Worm (Caenorhabditis elegans) whole organism, L3 larva: ENCODE measurements around the gene F45G2.8.

Source experiments
- R02D3.7 ChIP-seq: fragments of 150-350 bp; optimal IDR thresholded peaks from 2 replicates; lab custom pipeline; 2014; ENCODE audit warnings: missing biosample characterization, missing genetic modification characterization
- ZK546.5 ChIP-seq: sonication (generic microtip); optimal IDR thresholded peaks from 2 replicates; lab custom pipeline; 2017; ENCODE audit warnings: missing biosample characterization, missing genetic modification characterization
- aly-2 ChIP-seq: fragments of 150-350 bp; optimal IDR thresholded peaks from 2 replicates; lab custom pipeline; 2014; ENCODE audit warnings: missing biosample characterization, missing genetic modification characterization
- ceh-16 ChIP-seq: sonication (generic microtip); optimal IDR thresholded peaks from 2 replicates; lab custom pipeline; 2017; ENCODE audit warnings: missing biosample characterization, missing genetic modification characterization
- ceh-28 ChIP-seq: fragments of 150-350 bp; optimal IDR thresholded peaks from 2 replicates; lab custom pipeline; 2014; ENCODE audit warnings: missing biosample characterization, missing genetic modification reagents, missing genetic modification characterization
- ceh-9 ChIP-seq: sonication (generic microtip); optimal IDR thresholded peaks from 2 replicates; lab custom pipeline; 2018; ENCODE audit warnings: missing biosample characterization, missing genetic modification characterization
- daf-12 ChIP-seq: fragments of 150-350 bp; optimal IDR thresholded peaks from 2 replicates; lab custom pipeline; 2014; ENCODE audit warnings: missing biosample characterization, missing genetic modification reagents, missing genetic modification characterization
- egl-27 ChIP-seq: sonication (generic microtip); optimal IDR thresholded peaks from 4 replicates; lab custom pipeline; 2017; ENCODE audit warnings: missing biosample characterization, missing genetic modification reagents, missing genetic modification characterization
- egl-5 ChIP-seq: fragments of 150-350 bp; optimal IDR thresholded peaks from 2 replicates; lab custom pipeline; 2017; ENCODE audit warnings: missing biosample characterization, missing genetic modification reagents, missing genetic modification characterization, inconsistent platforms
- elt-1 ChIP-seq: fragments of 150-350 bp; optimal IDR thresholded peaks from 2 replicates; lab custom pipeline; 2014; ENCODE audit warnings: missing biosample characterization, missing genetic modification characterization
- elt-2 ChIP-seq: sonication (generic microtip); optimal IDR thresholded peaks from 2 replicates; lab custom pipeline; 2016; ENCODE audit warnings: missing genetic modification reagents, mild to moderate bottlenecking, missing genetic modification characterization, missing compliant biosample characterization
- eor-1 ChIP-seq, 2 experiments: fragments of 150-350 bp; optimal IDR thresholded peaks; 2 replicates each; lab custom pipeline; 2014 to 2018; ENCODE audit warnings: missing biosample characterization in 2 of 2, missing genetic modification characterization in 2 of 2
- fkh-10 ChIP-seq: sonication (generic microtip); optimal IDR thresholded peaks from 2 replicates; lab custom pipeline; 2017; ENCODE audit warnings: missing biosample characterization, missing genetic modification reagents, missing genetic modification characterization
- fkh-2 ChIP-seq: fragments of 150-350 bp; optimal IDR thresholded peaks from 2 replicates; lab custom pipeline; 2014; ENCODE audit warnings: missing biosample characterization, missing genetic modification reagents, missing genetic modification characterization
- fos-1 ChIP-seq: fragments of 150-350 bp; optimal IDR thresholded peaks from 2 replicates; lab custom pipeline; 2014; ENCODE audit warnings: missing biosample characterization, missing genetic modification characterization
- hmg-11 ChIP-seq: sonication (generic microtip); optimal IDR thresholded peaks from 2 replicates; lab custom pipeline; 2016; ENCODE audit warnings: missing genetic modification characterization, missing compliant biosample characterization
- jun-1 ChIP-seq: fragments of 150-350 bp; optimal IDR thresholded peaks from 2 replicates; lab custom pipeline; 2014; ENCODE audit warnings: missing biosample characterization, missing genetic modification reagents, missing genetic modification characterization
- lin-15B ChIP-seq: fragments of 150-350 bp; optimal IDR thresholded peaks from 2 replicates; lab custom pipeline; 2014; ENCODE audit warnings: missing biosample characterization, missing genetic modification characterization
- lin-39 ChIP-seq: fragments of 150-350 bp; optimal IDR thresholded peaks from 2 replicates; lab custom pipeline; 2018; ENCODE audit warnings: missing biosample characterization, missing genetic modification reagents, missing genetic modification characterization
- lsy-12 ChIP-seq: sonication (generic microtip); optimal IDR thresholded peaks from 2 replicates; lab custom pipeline; 2016; ENCODE audit warnings: mild to moderate bottlenecking, missing genetic modification characterization, missing compliant biosample characterization
- mdl-1 ChIP-seq: fragments of 150-350 bp; optimal IDR thresholded peaks from 2 replicates; lab custom pipeline; 2014; ENCODE audit warnings: missing biosample characterization, missing genetic modification characterization
- nfya-1 ChIP-seq: sonication (generic microtip); optimal IDR thresholded peaks from 2 replicates; lab custom pipeline; 2017; ENCODE audit warnings: missing genetic modification characterization, mild to moderate bottlenecking, missing compliant biosample characterization, antibody characterized with exemption, moderate library complexity; ENCODE audit not compliant: insufficient read depth
- nhr-12 ChIP-seq: fragments of 150-350 bp; optimal IDR thresholded peaks from 2 replicates; lab custom pipeline; 2014; ENCODE audit warnings: missing biosample characterization, missing genetic modification characterization
- nhr-23 ChIP-seq: fragments of 150-350 bp; optimal IDR thresholded peaks from 2 replicates; lab custom pipeline; 2014; ENCODE audit warnings: missing biosample characterization, missing genetic modification reagents, missing genetic modification characterization
- nhr-237 ChIP-seq: fragments of 150-350 bp; optimal IDR thresholded peaks from 2 replicates; lab custom pipeline; 2014; ENCODE audit warnings: missing biosample characterization, missing genetic modification characterization
- nhr-25 ChIP-seq: sonication (generic microtip); optimal IDR thresholded peaks from 2 replicates; lab custom pipeline; 2017; ENCODE audit warnings: missing biosample characterization, missing genetic modification characterization
- nhr-43 ChIP-seq: sonication (generic microtip); optimal IDR thresholded peaks from 2 replicates; lab custom pipeline; 2016; ENCODE audit warnings: mild to moderate bottlenecking, missing genetic modification characterization, missing compliant biosample characterization; ENCODE audit not compliant: poor library complexity, severe bottlenecking
- nhr-67 ChIP-seq: fragments of 150-350 bp; optimal IDR thresholded peaks from 2 replicates; lab custom pipeline; 2014; ENCODE audit warnings: missing biosample characterization, missing genetic modification characterization
- nhr-76 ChIP-seq: fragments of 150-350 bp; sonication (generic microtip); optimal IDR thresholded peaks from 5 replicates; lab custom pipeline; 2014; ENCODE audit warnings: missing biosample characterization, missing genetic modification characterization
- nhr-77 ChIP-seq: fragments of 150-350 bp; optimal IDR thresholded peaks from 2 replicates; lab custom pipeline; 2014; ENCODE audit warnings: missing biosample characterization, missing genetic modification characterization
- pha-4 ChIP-seq: fragments of 150-350 bp; optimal IDR thresholded peaks from 2 replicates; lab custom pipeline; 2014; ENCODE audit warnings: missing biosample characterization, missing genetic modification reagents, missing genetic modification characterization
- sea-2 ChIP-seq: fragments of 150-350 bp; sonication (generic microtip); optimal IDR thresholded peaks from 4 replicates; lab custom pipeline; 2014; ENCODE audit warnings: missing biosample characterization, missing genetic modification reagents, missing genetic modification characterization
- skn-1 ChIP-seq: fragments of 150-350 bp; optimal IDR thresholded peaks from 2 replicates; lab custom pipeline; 2014; ENCODE audit warnings: missing biosample characterization, missing genetic modification characterization
- snpc-4 ChIP-seq: fragments of 150-350 bp; optimal IDR thresholded peaks from 2 replicates; lab custom pipeline; 2014; ENCODE audit warnings: missing biosample characterization, missing genetic modification characterization
- unc-39 ChIP-seq: sonication (generic microtip); optimal IDR thresholded peaks from 4 replicates; lab custom pipeline; 2017; ENCODE audit warnings: missing biosample characterization, missing genetic modification characterization
- zag-1 ChIP-seq: fragments of 150-350 bp; optimal IDR thresholded peaks from 2 replicates; lab custom pipeline; 2014; ENCODE audit warnings: missing biosample characterization, missing genetic modification characterization
- ztf-11 ChIP-seq: fragments of 150-350 bp; optimal IDR thresholded peaks from 2 replicates; lab custom pipeline; 2014; ENCODE audit warnings: missing biosample characterization, missing genetic modification characterization

Gene F45G2.8

ce11 chrIII:13455816-13456215, 20.3 kb upstream of the F45G2.8 start:
- TF ChIP-seq ztf-11 (tag; lab: Kevin White, UChicago): no peak
- no peak for TF ChIP-seq elt-1
- peak; percentile 34 for TF ChIP-seq fkh-10 (GFP tag; lab: Kevin White, UChicago)
- TF ChIP-seq hmg-11 (tag; lab: Kevin White, UChicago): peak; percentile 3
- TF ChIP-seq ceh-16: no peak
- no peak for TF ChIP-seq nhr-43
- peak; percentile 51 for TF ChIP-seq nfya-1 (tag; lab: Kevin White, UChicago)
- TF ChIP-seq fkh-2 (tag; lab: Kevin White, UChicago): no peak
- TF ChIP-seq pha-4: peak; percentile 47
- no peak for TF ChIP-seq nhr-67 (tag; lab: Kevin White, UChicago)
- peak; percentile 47 for TF ChIP-seq lin-15B (tag; lab: Kevin White, UChicago)
- peak; percentile 0 for TF ChIP-seq lin-39 (tag; lab: Kevin White, UChicago)
- no peak for TF ChIP-seq ZK546.5 (tag; lab: Kevin White, UChicago)
- TF ChIP-seq unc-39 (tag; lab: Kevin White, UChicago): no peak

ce11 chrIII:13455207-13455606, 19.7 kb upstream of the F45G2.8 start, which contains the start of gene cua-1:
Gene cua-1, minus strand, starts transcription at chrIII:13455307.
- TF ChIP-seq nhr-77 (tag; lab: Kevin White, UChicago) (no peak), ztf-11 (tag; lab: Kevin White, UChicago) (no peak), aly-2 (tag; lab: Kevin White, UChicago) (no peak), lin-15B (tag; lab: Kevin White, UChicago) (no peak), fkh-10 (GFP tag; lab: Kevin White, UChicago) (no peak), nhr-12 (tag; lab: Kevin White, UChicago) (no peak), nhr-76 (tag; lab: Kevin White, UChicago) (no peak), hmg-11 (tag; lab: Kevin White, UChicago) (no peak), R02D3.7 (tag; lab: Kevin White, UChicago) (no peak), daf-12 (tag; lab: Kevin White, UChicago) (no peak), egl-5 (no peak), nhr-23 (tag; lab: Kevin White, UChicago) (no peak), zag-1 (tag; lab: Kevin White, UChicago) (no peak), lin-39 (tag; lab: Kevin White, UChicago) (no peak), elt-1 (no peak), mdl-1 (tag; lab: Kevin White, UChicago) (no peak)

ce11 chrIII:13452824-13453223, 17.4 kb upstream of the F45G2.8 start:
- TF ChIP-seq elt-2 (tag; lab: Kevin White, UChicago) (peak; percentile 62), eor-1 (tag; optimal IDR thresholded peaks at IDR 0.05; lab: Kevin White, UChicago) (no peak)

ce11 chrIII:13439415-13439814, 3.9 kb upstream of the F45G2.8 start, which contains the start of gene ciao-2B:
Gene ciao-2B, minus strand, starts transcription at chrIII:13439544.
- peak; percentile 24 for TF ChIP-seq skn-1 (tag; lab: Kevin White, UChicago)
- no peak for TF ChIP-seq ceh-9
- TF ChIP-seq pha-4: peak; percentile 57
- TF ChIP-seq ZK546.5 (tag; lab: Kevin White, UChicago): no peak
- peak; percentile 44 for TF ChIP-seq nfya-1 (tag; lab: Kevin White, UChicago)
- peak; percentile 23 for TF ChIP-seq lin-15B (tag; lab: Kevin White, UChicago)
- TF ChIP-seq sea-2: no peak
- TF ChIP-seq ceh-28 (tag; lab: Kevin White, UChicago): peak; percentile 27
- TF ChIP-seq, all 47 proteins: peak for 5

ce11 chrIII:13436843-13437242, 1.4 kb upstream of the F45G2.8 start, which contains the start of gene F45G2.9:
Gene F45G2.9, minus strand, starts transcription at chrIII:13436943.
- TF ChIP-seq hmg-11 (tag; lab: Kevin White, UChicago): no peak
- no peak for TF ChIP-seq lsy-12
- no peak for TF ChIP-seq fos-1 (tag; lab: Kevin White, UChicago)
- no peak for TF ChIP-seq ceh-9
- TF ChIP-seq egl-5: no peak
- no peak for TF ChIP-seq ZK546.5 (tag; lab: Kevin White, UChicago)
- no peak for TF ChIP-seq snpc-4 (tag; lab: Kevin White, UChicago)
- no peak for TF ChIP-seq egl-27 (tag; lab: Kevin White, UChicago)
- no peak for TF ChIP-seq aly-2 (tag; lab: Kevin White, UChicago)
- no peak for TF ChIP-seq nhr-25 (tag; lab: Kevin White, UChicago)
- no peak for TF ChIP-seq R02D3.7 (tag; lab: Kevin White, UChicago)
- no peak for TF ChIP-seq jun-1 (tag; lab: Kevin White, UChicago)
- no peak for TF ChIP-seq nhr-237 (tag; lab: Kevin White, UChicago)
- TF ChIP-seq elt-1: no peak
- TF ChIP-seq elt-2 (tag; lab: Kevin White, UChicago): no peak
- no peak for TF ChIP-seq fkh-10 (GFP tag; lab: Kevin White, UChicago)
- TF ChIP-seq ceh-28 (tag; lab: Kevin White, UChicago): no peak
- TF ChIP-seq nhr-67 (tag; lab: Kevin White, UChicago): no peak
- TF ChIP-seq skn-1 (tag; lab: Kevin White, UChicago): no peak
